Fruit fly (Drosophila melanogaster) whole organism, embryonic: ENCODE measurements around the gene Sap30.

Experiments used
- Ada2b ChIP-seq: fragments of 200-800 bp; sonication (Bioruptor generic); IDR thresholded peaks from 2 replicates; pipeline ENCODE4 v1.3.6; 2022; ENCODE audit warnings: missing biosample characterization, missing genetic modification characterization
- CG11093 ChIP-seq: fragments of 200-800 bp; sonication (Bioruptor generic); IDR thresholded peaks from 3 replicates; pipeline ENCODE4 v1.3.6; 2022; ENCODE audit warnings: missing biosample characterization, missing genetic modification characterization
- CG11696 ChIP-seq: fragments of 200-800 bp; sonication (Bioruptor generic); IDR thresholded peaks from 2 replicates; pipeline ENCODE4 v1.3.6; 2022; ENCODE audit warnings: missing biosample characterization, missing genetic modification characterization
- CG12391 ChIP-seq: fragments of 200-800 bp; sonication (Bioruptor generic); optimal IDR thresholded peaks from 3 replicates; lab custom pipeline; 2018; ENCODE audit warnings: missing biosample characterization, mild to moderate bottlenecking, missing genetic modification characterization, moderate library complexity
- CG13894 ChIP-seq: fragments of 200-800 bp; sonication (Bioruptor generic); optimal IDR thresholded peaks from 3 replicates; lab custom pipeline; 2018; ENCODE audit warnings: missing biosample characterization, mild to moderate bottlenecking, missing genetic modification characterization, moderate library complexity
- CG18011 ChIP-seq: fragments of 200-800 bp; sonication (Bioruptor generic); optimal IDR thresholded peaks from 2 replicates; lab custom pipeline; 2017; ENCODE audit warnings: missing biosample characterization, missing genetic modification characterization, mild to moderate bottlenecking, moderate library complexity, missing genotype
- CG18764 ChIP-seq: fragments of 200-800 bp; sonication (Bioruptor generic); optimal IDR thresholded peaks from 3 replicates; lab custom pipeline; 2016; ENCODE audit warnings: missing biosample characterization, missing genetic modification characterization
- CG2129 ChIP-seq: fragments of 200-800 bp; sonication (Bioruptor generic); IDR thresholded peaks from 2 replicates; pipeline ENCODE4 v1.3.6; 2022; ENCODE audit warnings: missing biosample characterization, missing genetic modification characterization; ENCODE audit not compliant: partially characterized antibody
- CG2875 ChIP-seq: fragments of 200-800 bp; sonication (Bioruptor generic); optimal IDR thresholded peaks from 2 replicates; lab custom pipeline; 2017; ENCODE audit warnings: missing biosample characterization, mild to moderate bottlenecking, missing genetic modification characterization, missing genetic modification reagents
- CG33213 ChIP-seq: fragments of 200-800 bp; sonication (Bioruptor generic); optimal IDR thresholded peaks from 3 replicates; lab custom pipeline; 2016; ENCODE audit warnings: missing biosample characterization, missing genetic modification characterization
- CG34376 ChIP-seq: fragments of 200-800 bp; sonication (Bioruptor generic); optimal IDR thresholded peaks from 2 replicates; lab custom pipeline; 2018; ENCODE audit warnings: missing biosample characterization, mild to moderate bottlenecking, missing genetic modification characterization
- CG3838 ChIP-seq: fragments of 200-800 bp; sonication (Bioruptor generic); optimal IDR thresholded peaks from 3 replicates; lab custom pipeline; 2016; ENCODE audit warnings: missing biosample characterization, missing genetic modification characterization
- CG4617 ChIP-seq: fragments of 200-800 bp; sonication (Bioruptor generic); optimal IDR thresholded peaks from 3 replicates; lab custom pipeline; 2016; ENCODE audit warnings: missing biosample characterization, missing genetic modification characterization, borderline replicate concordance
- CG7839 ChIP-seq: fragments of 200-800 bp; sonication (Bioruptor generic); optimal IDR thresholded peaks from 3 replicates; lab custom pipeline; 2018; ENCODE audit warnings: missing biosample characterization, mild to moderate bottlenecking, missing genetic modification characterization, moderate library complexity
- CG8089 ChIP-seq: fragments of 200-800 bp; sonication (Bioruptor generic); optimal IDR thresholded peaks from 3 replicates; lab custom pipeline; 2016; ENCODE audit warnings: missing biosample characterization, missing genetic modification characterization
- CG8290 ChIP-seq, 3 experiments: fragments of 200-800 bp; sonication (Bioruptor generic); optimal IDR thresholded peaks; 2 replicates each; lab custom pipeline; 2016 to 2019; ENCODE audit warnings: missing biosample characterization in 3 of 3, missing genetic modification characterization in 3 of 3, mild to moderate bottlenecking in 2 of 3, moderate library complexity in 1 of 3
- CG9817 ChIP-seq: fragments of 200-800 bp; sonication (Bioruptor generic); optimal IDR thresholded peaks from 2 replicates; lab custom pipeline; 2018; ENCODE audit warnings: missing biosample characterization, mild to moderate bottlenecking, missing genetic modification characterization, moderate library complexity
- CHES-1-like ChIP-seq: fragments of 200-800 bp; sonication (Bioruptor generic); optimal IDR thresholded peaks from 2 replicates; lab custom pipeline; 2016; ENCODE audit warnings: missing biosample characterization, missing genetic modification characterization
- CTCF ChIP-seq: fragments of 200-800 bp; sonication (Bioruptor generic); optimal IDR thresholded peaks from 2 replicates; lab custom pipeline; 2017; ENCODE audit warnings: missing biosample characterization, mild to moderate bottlenecking, missing genetic modification characterization, moderate library complexity
- Dp ChIP-seq: fragments of 200-800 bp; sonication (Bioruptor generic); optimal IDR thresholded peaks from 2 replicates; lab custom pipeline; 2018; ENCODE audit warnings: missing biosample characterization, mild to moderate bottlenecking, missing genetic modification characterization, moderate library complexity
- Fer1 ChIP-seq: fragments of 200-800 bp; sonication (Bioruptor generic); optimal IDR thresholded peaks from 2 replicates; lab custom pipeline; 2017; ENCODE audit warnings: missing biosample characterization, mild to moderate bottlenecking, missing genetic modification characterization
- HLHmδ ChIP-seq: fragments of 200-800 bp; sonication (Bioruptor generic); optimal IDR thresholded peaks from 2 replicates; lab custom pipeline; 2018; ENCODE audit warnings: missing biosample characterization, mild to moderate bottlenecking, missing genetic modification characterization, moderate library complexity
- Hey ChIP-seq: fragments of 200-800 bp; sonication (Bioruptor generic); optimal IDR thresholded peaks from 3 replicates; lab custom pipeline; 2018; ENCODE audit warnings: missing biosample characterization, mild to moderate bottlenecking, missing genetic modification characterization
- Jarid2 ChIP-seq: fragments of 200-800 bp; sonication (Bioruptor generic); optimal IDR thresholded peaks from 3 replicates; lab custom pipeline; 2017; ENCODE audit warnings: mild to moderate bottlenecking, missing biosample characterization, missing genetic modification reagents, missing genetic modification characterization
- NFAT ChIP-seq: fragments of 200-800 bp; sonication (Bioruptor generic); IDR thresholded peaks from 2 replicates; pipeline ENCODE4 v1.3.6; 2022; ENCODE audit warnings: missing biosample characterization, missing genetic modification characterization
- Oli ChIP-seq: fragments of 200-800 bp; sonication (Bioruptor generic); optimal IDR thresholded peaks from 2 replicates; lab custom pipeline; 2018; ENCODE audit warnings: missing biosample characterization, mild to moderate bottlenecking, missing genetic modification characterization, moderate library complexity
- Poxn ChIP-seq: fragments of 200-800 bp; sonication (Bioruptor generic); IDR thresholded peaks from 2 replicates; pipeline ENCODE4 v1.3.6; 2022; ENCODE audit warnings: missing biosample characterization, missing genetic modification characterization
- Tbp ChIP-seq: fragments of >200 bp; optimal IDR thresholded peaks from 2 replicates; lab custom pipeline; 2018; ENCODE audit warnings: missing biosample characterization, missing genetic modification characterization
- al ChIP-seq: fragments of 200-800 bp; sonication (Bioruptor generic); IDR thresholded peaks from 2 replicates; pipeline ENCODE4 v1.3.6; 2022; ENCODE audit warnings: missing biosample characterization, missing genetic modification characterization
- bbx ChIP-seq: fragments of 200-800 bp; sonication (Bioruptor generic); IDR thresholded peaks from 2 replicates; pipeline ENCODE4 v1.3.6; 2022; ENCODE audit warnings: missing biosample characterization, missing genetic modification characterization; ENCODE audit not compliant: partially characterized antibody
- bsh ChIP-seq, 2 experiments: fragments of 200-800 bp; sonication (Bioruptor generic); optimal IDR thresholded peaks; 2 replicates each; lab custom pipeline; 2017 to 2018; ENCODE audit warnings: mild to moderate bottlenecking in 2 of 2, missing biosample characterization in 2 of 2, missing genetic modification characterization in 2 of 2, moderate library complexity in 1 of 2
- cad ChIP-seq: fragments of >200 bp; optimal IDR thresholded peaks from 2 replicates; lab custom pipeline; 2017; ENCODE audit warnings: missing biosample characterization, missing genetic modification characterization
- cato ChIP-seq: fragments of 200-800 bp; sonication (Bioruptor generic); optimal IDR thresholded peaks from 2 replicates; lab custom pipeline; 2016; ENCODE audit warnings: missing biosample characterization, missing genetic modification characterization, borderline replicate concordance
- cg ChIP-seq: fragments of 200-800 bp; sonication (Bioruptor generic); optimal IDR thresholded peaks from 3 replicates; lab custom pipeline; 2019; ENCODE audit warnings: missing biosample characterization, mild to moderate bottlenecking, missing genetic modification characterization, moderate library complexity
- chif ChIP-seq, 2 experiments: fragments of 200-800 bp; sonication (Bioruptor generic); optimal IDR thresholded peaks; 3 replicates each; lab custom pipeline; 2016; ENCODE audit warnings: missing biosample characterization in 2 of 2, missing genetic modification characterization in 2 of 2
- dan ChIP-seq: fragments of 200-800 bp; sonication (Bioruptor generic); IDR thresholded peaks from 2 replicates; pipeline ENCODE4 v1.3.6; 2022; ENCODE audit warnings: missing biosample characterization, missing genetic modification characterization
- dmrt11E ChIP-seq: fragments of 200-800 bp; sonication (Bioruptor generic); optimal IDR thresholded peaks from 3 replicates; lab custom pipeline; 2018; ENCODE audit warnings: missing biosample characterization, mild to moderate bottlenecking, missing genetic modification characterization, moderate library complexity
- dpn ChIP-seq, 2 experiments: fragments of 200-800 bp; sonication (Bioruptor generic); optimal IDR thresholded peaks; 3 replicates each; lab custom pipeline; 2016; ENCODE audit warnings: missing biosample characterization in 2 of 2, missing genetic modification characterization in 2 of 2
- fru ChIP-seq: fragments of >200 bp; optimal IDR thresholded peaks from 2 replicates; lab custom pipeline; 2017
- ftz-f1 ChIP-seq: fragments of 200-800 bp; sonication (Bioruptor generic); optimal IDR thresholded peaks from 2 replicates; lab custom pipeline; 2016; ENCODE audit warnings: missing biosample characterization, missing genetic modification characterization
- grn ChIP-seq: fragments of 200-800 bp; sonication (Bioruptor generic); optimal IDR thresholded peaks from 3 replicates; lab custom pipeline; 2017; ENCODE audit warnings: missing biosample characterization, missing genetic modification characterization
- hb ChIP-seq: fragments of 200-800 bp; sonication (Bioruptor generic); IDR thresholded peaks from 3 replicates; pipeline ENCODE4 v1.3.6; 2022; ENCODE audit warnings: missing biosample characterization, missing genetic modification characterization; ENCODE audit not compliant: partially characterized antibody
- ind ChIP-seq: fragments of 200-800 bp; sonication (Bioruptor generic); optimal IDR thresholded peaks from 3 replicates; lab custom pipeline; 2016; ENCODE audit warnings: missing biosample characterization, missing genetic modification characterization
- lilli ChIP-seq: fragments of 200-800 bp; sonication (Bioruptor generic); optimal IDR thresholded peaks from 3 replicates; lab custom pipeline; 2016; ENCODE audit warnings: missing biosample characterization, missing genetic modification characterization
- onecut ChIP-seq: fragments of 200-800 bp; sonication (Bioruptor generic); IDR thresholded peaks from 2 replicates; pipeline ENCODE4 v1.3.6; 2022; ENCODE audit warnings: missing biosample characterization, missing genetic modification characterization
- pho ChIP-seq: fragments of 200-800 bp; sonication (Bioruptor generic); optimal IDR thresholded peaks from 2 replicates; lab custom pipeline; 2016; ENCODE audit warnings: missing biosample characterization, missing genetic modification characterization
- salm ChIP-seq: fragments of 200-800 bp; sonication (Bioruptor generic); optimal IDR thresholded peaks from 2 replicates; lab custom pipeline; 2018; ENCODE audit warnings: missing biosample characterization, mild to moderate bottlenecking, missing genetic modification characterization
- seq ChIP-seq: fragments of 200-800 bp; sonication (Bioruptor generic); IDR thresholded peaks from 2 replicates; pipeline ENCODE4 v1.3.6; 2022; ENCODE audit warnings: missing biosample characterization, missing genetic modification characterization
- sob ChIP-seq: fragments of 200-800 bp; sonication (Bioruptor generic); IDR thresholded peaks from 2 replicates; pipeline ENCODE4 v1.3.6; 2022; ENCODE audit warnings: missing biosample characterization, missing genetic modification characterization
- sr ChIP-seq: fragments of 200-800 bp; sonication (Bioruptor generic); IDR thresholded peaks from 3 replicates; pipeline ENCODE4 v1.3.6; 2022; ENCODE audit warnings: missing biosample characterization, missing genetic modification characterization
- twi ChIP-seq: fragments of 200-800 bp; optimal IDR thresholded peaks from 2 replicates; lab custom pipeline; 2019; ENCODE audit warnings: missing biosample characterization, mild to moderate bottlenecking, missing genetic modification characterization, moderate library complexity

Sap30 gene

DNA sequence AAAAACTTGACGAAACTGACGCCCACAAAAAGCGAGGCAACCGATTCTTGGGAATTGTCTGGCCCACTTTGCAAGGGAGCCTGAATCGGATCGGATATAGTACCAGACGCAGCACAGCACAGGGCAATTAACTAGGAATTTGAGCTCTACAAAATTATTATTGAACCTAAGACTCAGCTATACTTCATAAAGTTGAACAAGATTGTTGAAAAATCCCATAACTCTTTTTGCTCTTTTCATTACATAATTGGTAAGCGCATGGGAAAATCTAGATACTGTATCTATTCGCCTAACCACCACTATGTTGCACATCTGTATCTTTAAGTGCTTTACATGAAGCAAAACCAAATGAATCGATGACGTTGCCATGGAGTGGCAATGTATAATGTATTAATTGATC, 46.0 kb downstream of the Sap30 start (continued):
- TF ChIP-seq seq (GFP tag; lab: Robert Waterston, UW) (no peak), CG3838 (GFP tag; lab: Kevin White, UChicago) (no peak), Fer1 (GFP tag; lab: Kevin White, UChicago) (peak; percentile 57), CG8089 (peak; percentile 26), cg (GFP tag; lab: Kevin White, UChicago) (no peak), chif (GFP tag; optimal IDR thresholded peaks at IDR 0.05; lab: Kevin White, UChicago) (peak; percentile 72 to 82), CG11093 (GFP tag; lab: Robert Waterston, UW) (0 out of 3 replicates have a peak, but pooled peaks have one; percentile 15), sob (GFP tag; lab: Robert Waterston, UW) (peak; percentile 51), CG33213 (GFP tag; lab: Kevin White, UChicago) (peak; percentile 62), CG2875 (peak; percentile 69), Dp (no peak), CG4617 (GFP tag; lab: Kevin White, UChicago) (peak; percentile 14), dan (no peak), dpn (GFP tag; optimal IDR thresholded peaks at IDR 0.05; lab: Kevin White, UChicago) (peak; percentile 65 to 78), CG7839 (tag; lab: Kevin White, UChicago) (peak; percentile 84), al (GFP tag; lab: Robert Waterston, UW) (0 out of 2 replicates have a peak, but pooled peaks have one; percentile 32), cad (no peak), cato (GFP tag; lab: Kevin White, UChicago) (peak; percentile 59), dmrt11E (tag; lab: Kevin White, UChicago) (peak; percentile 30), bbx (no peak), CTCF (GFP tag; lab: Kevin White, UChicago) (peak; percentile 49), Poxn (GFP tag; lab: Robert Waterston, UW) (no peak), CG9817 (tag; lab: Kevin White, UChicago) (peak; percentile 63), Jarid2 (GFP tag; lab: Kevin White, UChicago) (peak; percentile 27), salm (tag; lab: Kevin White, UChicago) (peak; percentile 65), CG13894 (tag; lab: Kevin White, UChicago) (no peak), twi (peak; percentile 52), CG2129 (GFP tag; lab: Robert Waterston, UW) (no peak), ind (GFP tag; lab: Kevin White, UChicago) (peak; percentile 73), Tbp (no peak), CG18011 (GFP tag; lab: Kevin White, UChicago) (peak; percentile 6), CG34376 (GFP tag; lab: Kevin White, UChicago) (no peak), CG8290 (GFP tag; optimal IDR thresholded peaks at IDR 0.05; lab: Kevin White, UChicago) (peak; percentile 64), CG8290 (tag; optimal IDR thresholded peaks at IDR 0.05; lab: Kevin White, UChicago) (peak in 1 of 2 experiments; percentile 86), CG18764 (peak; percentile 54), NFAT (GFP tag; lab: Robert Waterston, UW) (0 out of 2 replicates have a peak, but pooled peaks have one; percentile 15), onecut (peak; percentile 67), hb (no peak), fru (lab: Kevin White, UChicago) (no peak), Oli (tag; lab: Kevin White, UChicago) (peak; percentile 85), Ada2b (GFP tag; lab: Robert Waterston, UW) (peak; percentile 75), pho (GFP tag; lab: Kevin White, UChicago) (no peak), grn (GFP tag; lab: Kevin White, UChicago) (no peak), sr (GFP tag; lab: Robert Waterston, UW) (peak; percentile 59; the same call in 2 of the 3 replicates), ftz-f1 (GFP tag; lab: Kevin White, UChicago) (no peak), bsh (GFP tag; optimal IDR thresholded peaks at IDR 0.05; lab: Kevin White, UChicago) (peak; percentile 76 to 89), HLHmδ (GFP tag; lab: Kevin White, UChicago) (no peak), lilli (GFP tag; lab: Kevin White, UChicago) (peak; percentile 60), Hey (tag; lab: Kevin White, UChicago) (no peak), CG12391 (tag; lab: Kevin White, UChicago) (peak; percentile 76), CHES-1-like (GFP tag; lab: Kevin White, UChicago) (peak; percentile 7), CG11696 (GFP tag; lab: Robert Waterston, UW) (peak; percentile 86)
